Fruit fly (Drosophila melanogaster): ENCODE data around the gene CG9396.
A peak's percentile ranks its signal among the peaks of the same experiment; 100 is the strongest.

CG9396 gene

DNA sequence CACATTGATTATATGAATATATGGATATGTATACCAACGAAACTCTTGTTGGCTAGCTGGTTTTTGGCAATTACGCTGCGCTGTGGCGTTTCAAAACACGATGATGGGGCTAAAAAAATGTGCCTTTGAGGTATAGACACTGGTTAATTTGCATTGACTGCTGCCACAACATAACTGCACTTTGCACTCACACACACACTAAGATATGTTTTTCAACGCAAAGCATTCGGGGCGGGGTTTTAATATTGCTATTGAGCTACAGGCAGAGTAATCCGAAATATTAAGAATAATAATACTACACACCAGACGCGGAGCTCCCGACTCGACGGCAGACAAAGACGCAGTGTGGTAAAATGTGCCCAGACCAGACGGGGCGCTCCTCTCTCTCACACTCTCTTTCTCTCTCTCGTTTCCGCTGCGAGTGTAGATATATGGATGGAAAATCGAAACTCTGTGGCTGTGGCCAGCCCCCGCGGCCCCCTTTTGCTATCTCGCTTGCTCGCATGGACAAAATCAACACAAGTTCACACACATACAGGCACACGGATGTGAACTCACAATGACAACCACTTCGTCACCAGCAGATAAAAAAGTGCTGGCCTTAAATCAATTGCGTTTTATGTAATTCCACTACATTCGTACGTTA, 20.3 kb downstream of the CG9396 start (continued):
- no peak for TF ChIP-seq Rfx (GFP tag; IDR thresholded peaks at IDR 0.05)
- TF ChIP-seq esg (GFP tag; conservative IDR thresholded peaks at IDR 0.05), result no peak
- TF ChIP-seq CG17912 (GFP tag; optimal IDR thresholded peaks at IDR 0.05), result peak; percentile 87
- TF ChIP-seq CG10979 (tag; optimal IDR thresholded peaks at IDR 0.05), result no peak
- peak; percentile 44 for TF ChIP-seq schlank (tag; optimal IDR thresholded peaks at IDR 0.05)
- TF ChIP-seq Nf-YB (GFP tag; optimal IDR thresholded peaks at IDR 0.05), result no peak
- TF ChIP-seq cad (GFP tag; optimal IDR thresholded peaks at IDR 0.05), result no peak
- TF ChIP-seq Ada2b (GFP tag; IDR thresholded peaks at IDR 0.05), result no peak
- no peak for TF ChIP-seq p53 (GFP tag; optimal IDR thresholded peaks at IDR 0.05)
- TF ChIP-seq abd-A (tag; optimal IDR thresholded peaks at IDR 0.05), result no peak
- TF ChIP-seq CG10959 (GFP tag; IDR thresholded peaks at IDR 0.05), result no peak
- peak; percentile 37 for TF ChIP-seq shn (GFP tag; optimal IDR thresholded peaks at IDR 0.05)
- TF ChIP-seq pb (GFP tag; optimal IDR thresholded peaks at IDR 0.05), result peak; percentile 38
- TF ChIP-seq CG15011 (GFP tag; optimal IDR thresholded peaks at IDR 0.05), result peak; percentile 19
- TF ChIP-seq CG6689 (GFP tag; IDR thresholded peaks at IDR 0.05), result no peak
- peak; percentile 25 for TF ChIP-seq CG18011 (GFP tag; optimal IDR thresholded peaks at IDR 0.05)
- peak; percentile 5 for TF ChIP-seq bab2 (GFP tag; optimal IDR thresholded peaks at IDR 0.05)
- no peak for TF ChIP-seq CG10274 (GFP tag; optimal IDR thresholded peaks at IDR 0.05)
- no peak for TF ChIP-seq Hr39 (optimal IDR thresholded peaks at IDR 0.05)
- no peak for TF ChIP-seq CG3838 (GFP tag; optimal IDR thresholded peaks at IDR 0.05)
- peak; percentile 70 for TF ChIP-seq HHEX (GFP tag; optimal IDR thresholded peaks at IDR 0.05)
- TF ChIP-seq Tbp (GFP tag; optimal IDR thresholded peaks at IDR 0.05), result no peak
- peak; percentile 17 for TF ChIP-seq fu2 (GFP tag; optimal IDR thresholded peaks at IDR 0.05)
- no peak for TF ChIP-seq croc (GFP tag; conservative IDR thresholded peaks at IDR 0.05)
- peak; percentile 23 for TF ChIP-seq CG33213 (GFP tag; optimal IDR thresholded peaks at IDR 0.05)
- TF ChIP-seq lola (GFP tag; optimal IDR thresholded peaks at IDR 0.05), result no peak
- no peak for TF ChIP-seq CG2199 (GFP tag; IDR thresholded peaks at IDR 0.05)
- peak; percentile 58 for TF ChIP-seq CG2678 (tag; optimal IDR thresholded peaks at IDR 0.05)
- TF ChIP-seq CG15479 (GFP tag; optimal IDR thresholded peaks at IDR 0.05), result no peak
- TF ChIP-seq CG10654 (GFP tag; optimal IDR thresholded peaks at IDR 0.05), result no peak
- TF ChIP-seq Med (GFP tag), result peak; percentile 91
- TF ChIP-seq Hr51 (GFP tag; optimal IDR thresholded peaks at IDR 0.05), result peak in 1 of 2 experiments; percentile 17
- no peak for TF ChIP-seq vnd (GFP tag; IDR thresholded peaks at IDR 0.05; ENCODE audit: partially characterized antibody)
- TF ChIP-seq Ravus (GFP tag; IDR thresholded peaks at IDR 0.05), result no peak
- peak; percentile 93 to 95 for TF ChIP-seq Trl (optimal IDR thresholded peaks at IDR 0.05)
- peak; percentile 65 for TF ChIP-seq Trl (GFP tag; optimal IDR thresholded peaks at IDR 0.05)
- no peak for TF ChIP-seq ase (GFP tag; IDR thresholded peaks at IDR 0.05)
- TF ChIP-seq Aef1 (GFP tag; IDR thresholded peaks at IDR 0.05), result no peak
- no peak for TF ChIP-seq bowl (GFP tag; IDR thresholded peaks at IDR 0.05)
- TF ChIP-seq CG10209 (GFP tag; optimal IDR thresholded peaks at IDR 0.05), result no peak
- peak; percentile 21 for TF ChIP-seq mam (GFP tag; optimal IDR thresholded peaks at IDR 0.05)
- no peak for TF ChIP-seq CG4424 (GFP tag; optimal IDR thresholded peaks at IDR 0.05)
- no peak for TF ChIP-seq Ssrp (tag; optimal IDR thresholded peaks at IDR 0.05)
- peak; percentile 21 for TF ChIP-seq CG2120 (GFP tag; optimal IDR thresholded peaks at IDR 0.05)
- TF ChIP-seq en (GFP tag; optimal IDR thresholded peaks at IDR 0.05), result peak; percentile 27
- no peak for TF ChIP-seq eve (GFP tag; optimal IDR thresholded peaks at IDR 0.05)
- TF ChIP-seq fd3F (GFP tag; optimal IDR thresholded peaks at IDR 0.05), result no peak
- TF ChIP-seq Bteb2 (GFP tag; optimal IDR thresholded peaks at IDR 0.05), result no peak
- no peak for TF ChIP-seq CG43689 (GFP tag; IDR thresholded peaks at IDR 0.05)
- peak; percentile 73 for TF ChIP-seq wek (GFP tag; optimal IDR thresholded peaks at IDR 0.05)
- TF ChIP-seq CG8478 (optimal IDR thresholded peaks at IDR 0.05), result peak; percentile 43
- TF ChIP-seq CG7963 (GFP tag; IDR thresholded peaks at IDR 0.05; ENCODE audit: partially characterized antibody), result no peak

Measured in whole organism, embryonic.